Worm (Caenorhabditis elegans): ENCODE measurements around the gene syf-2.

- TF ChIP-seq nhr-11 (tag; optimal IDR thresholded peaks at IDR 0.05): no peak
- no peak for TF ChIP-seq fkh-2 (tag; optimal IDR thresholded peaks at IDR 0.05)
- TF ChIP-seq ceh-82 (tag; optimal IDR thresholded peaks at IDR 0.05): peak; percentile 47
- no peak for TF ChIP-seq nhr-76 (tag; optimal IDR thresholded peaks at IDR 0.05)
- TF ChIP-seq nhr-77 (tag; optimal IDR thresholded peaks at IDR 0.05): no peak
- peak; percentile 83 for TF ChIP-seq jun-1 (tag; optimal IDR thresholded peaks at IDR 0.05)
- peak; percentile 74 for TF ChIP-seq elt-2 (tag; optimal IDR thresholded peaks at IDR 0.05)
- peak; percentile 94 for TF ChIP-seq nhr-23 (tag; optimal IDR thresholded peaks at IDR 0.05)
- peak; percentile 53 for TF ChIP-seq unc-62 (GFP tag; optimal IDR thresholded peaks at IDR 0.05)
- TF ChIP-seq ZK546.5 (tag; optimal IDR thresholded peaks at IDR 0.05): peak; percentile 20
Measured at ce11 chrIII:7162065-7162762, at the start of gene syf-2, which contains the start of gene K04G7.1.
